Fruit fly (Drosophila melanogaster): ENCODE results near the gene eater.
A peak's percentile ranks its signal among the peaks of the same experiment; 100 is the strongest.

Gene eater

DNA sequence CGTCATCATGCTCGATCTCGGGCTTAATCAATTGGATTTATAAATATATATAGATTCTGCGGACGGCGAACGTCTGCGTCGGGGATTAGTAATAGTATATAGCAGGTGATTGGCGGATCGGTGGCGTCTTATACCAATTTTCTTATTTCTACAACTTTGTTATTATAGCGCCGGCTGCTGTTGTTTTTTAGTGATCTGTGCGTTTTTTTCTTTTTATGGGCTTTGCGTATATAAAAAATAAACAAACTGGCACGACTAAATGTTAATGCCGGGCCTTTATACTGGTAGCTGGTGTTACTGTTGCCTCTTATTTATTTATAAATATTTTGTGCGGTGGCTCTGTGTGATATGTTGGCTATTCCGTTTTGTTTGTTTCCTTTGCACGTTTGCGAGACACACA, 30.3 kb downstream of the eater start (continued):
- TF ChIP-seq Hr78 (GFP tag; optimal IDR thresholded peaks at IDR 0.05) (no peak), cad (GFP tag; optimal IDR thresholded peaks at IDR 0.05) (no peak), CG16813 (GFP tag; IDR thresholded peaks at IDR 0.05; ENCODE audit: partially characterized antibody) (no peak), CG7963 (GFP tag; IDR thresholded peaks at IDR 0.05; ENCODE audit: partially characterized antibody) (no peak), nom (GFP tag; optimal IDR thresholded peaks at IDR 0.05) (no peak), CG14667 (GFP tag; IDR thresholded peaks at IDR 0.05) (no peak), CG15514 (GFP tag; optimal IDR thresholded peaks at IDR 0.05) (peak; percentile 22), CG12071 (GFP tag; optimal IDR thresholded peaks at IDR 0.05) (no peak)

DNA sequence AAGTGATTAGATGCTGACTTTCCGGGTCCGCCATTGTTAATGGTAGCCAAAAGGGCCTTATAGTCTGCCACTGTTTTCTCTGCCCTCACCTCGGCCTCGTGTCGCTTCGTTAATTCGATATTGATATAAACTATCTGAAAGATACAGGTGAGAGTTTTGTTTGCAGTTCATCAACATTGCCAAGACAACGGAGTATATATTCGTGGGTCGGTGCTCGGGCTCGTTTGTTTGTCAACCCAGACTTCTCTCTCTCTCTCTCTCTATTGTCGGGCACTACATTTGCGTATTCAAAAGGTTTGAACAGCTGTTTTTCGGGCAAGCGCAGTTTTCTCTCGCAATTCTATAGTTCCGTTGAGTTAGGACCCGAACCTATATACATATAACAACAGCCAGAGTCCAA, 32.1 kb downstream of the eater start:
- no peak for TF ChIP-seq abd-A (tag; optimal IDR thresholded peaks at IDR 0.05)
- no peak for TF ChIP-seq CG11398 (GFP tag; optimal IDR thresholded peaks at IDR 0.05)
- TF ChIP-seq CG9817 (tag; optimal IDR thresholded peaks at IDR 0.05) = no peak
- TF ChIP-seq Kr (GFP tag; optimal IDR thresholded peaks at IDR 0.05) = no peak
- TF ChIP-seq chm (GFP tag; IDR thresholded peaks at IDR 0.05) = no peak
- no peak for TF ChIP-seq CG2129 (GFP tag; IDR thresholded peaks at IDR 0.05; ENCODE audit: partially characterized antibody)
- TF ChIP-seq luna (GFP tag; optimal IDR thresholded peaks at IDR 0.05) = no peak
- TF ChIP-seq CG32767 (GFP tag; IDR thresholded peaks at IDR 0.05) = no peak
- peak in 1 of 2 experiments; percentile 47 for TF ChIP-seq crp (GFP tag; optimal IDR thresholded peaks at IDR 0.05)
- TF ChIP-seq CG1233 (GFP tag; optimal IDR thresholded peaks at IDR 0.05) = peak; percentile 3
- TF ChIP-seq sd (tag; optimal IDR thresholded peaks at IDR 0.05) = no peak
- peak; percentile 1 to 39 for TF ChIP-seq Trl (optimal IDR thresholded peaks at IDR 0.05)
- TF ChIP-seq Trl (GFP tag; optimal IDR thresholded peaks at IDR 0.05) = no peak
- no peak for TF ChIP-seq fu2 (GFP tag; optimal IDR thresholded peaks at IDR 0.05)
- no peak for TF ChIP-seq knrl (GFP tag; IDR thresholded peaks at IDR 0.05; ENCODE audit: partially characterized antibody)
- peak; percentile 46 for TF ChIP-seq CG6813 (GFP tag; optimal IDR thresholded peaks at IDR 0.05)
- TF ChIP-seq CG11085 (GFP tag; IDR thresholded peaks at IDR 0.05) = no peak
- no peak for TF ChIP-seq CG4707 (GFP tag; optimal IDR thresholded peaks at IDR 0.05)
- TF ChIP-seq CG13894 (tag; optimal IDR thresholded peaks at IDR 0.05) = peak; percentile 78
- TF ChIP-seq dmrt11E (tag; optimal IDR thresholded peaks at IDR 0.05) = no peak
- no peak for TF ChIP-seq CG15073 (GFP tag; optimal IDR thresholded peaks at IDR 0.05)
- no peak for TF ChIP-seq Gug (GFP tag; IDR thresholded peaks at IDR 0.05)
- no peak for TF ChIP-seq Hr78 (GFP tag; optimal IDR thresholded peaks at IDR 0.05)
- no peak for TF ChIP-seq Adf1 (GFP tag; IDR thresholded peaks at IDR 0.05)
- no peak for TF ChIP-seq CG14667 (GFP tag; IDR thresholded peaks at IDR 0.05)
- TF ChIP-seq CG9437 (GFP tag; optimal IDR thresholded peaks at IDR 0.05) = no peak
- peak; percentile 33; the same call in 1 of the 2 replicates for TF ChIP-seq vvl (GFP tag; IDR thresholded peaks at IDR 0.05)
- TF ChIP-seq D19A (tag; optimal IDR thresholded peaks at IDR 0.05) = no peak
- peak; percentile 21; the same call in 1 of the 2 replicates for TF ChIP-seq Rfx (GFP tag; IDR thresholded peaks at IDR 0.05)
- TF ChIP-seq Dek (tag; optimal IDR thresholded peaks at IDR 0.05) = no peak
- TF ChIP-seq pita (GFP tag; optimal IDR thresholded peaks at IDR 0.05) = no peak
- no peak for TF ChIP-seq Stat92E (GFP tag; optimal IDR thresholded peaks at IDR 0.05)
- TF ChIP-seq CG12299 (tag; optimal IDR thresholded peaks at IDR 0.05) = no peak
- TF ChIP-seq pb (GFP tag; optimal IDR thresholded peaks at IDR 0.05) = no peak
- peak; percentile 11 for TF ChIP-seq HHEX (GFP tag; optimal IDR thresholded peaks at IDR 0.05)
- no peak for TF ChIP-seq CG10959 (GFP tag; IDR thresholded peaks at IDR 0.05)
- TF ChIP-seq CoRest (tag; optimal IDR thresholded peaks at IDR 0.05) = no peak
- no peak for TF ChIP-seq CG14014 (GFP tag; IDR thresholded peaks at IDR 0.05)
- TF ChIP-seq kni (GFP tag; optimal IDR thresholded peaks at IDR 0.05) = peak; percentile 5
- no peak for TF ChIP-seq CG11723 (GFP tag; optimal IDR thresholded peaks at IDR 0.05)
- TF ChIP-seq dati (GFP tag; IDR thresholded peaks at IDR 0.05) = no peak
- no peak for TF ChIP-seq kay (GFP tag; optimal IDR thresholded peaks at IDR 0.05)
- TF ChIP-seq gem (tag; optimal IDR thresholded peaks at IDR 0.05) = no peak
